Fruit fly (Drosophila melanogaster): Measurements from ENCODE around the gene gammaSnap2.

gammaSnap2 gene

dm6 chr3R:10100498-10101196 is 20.6 kb downstream of the gammaSnap2 start (continued):
- TF ChIP-seq pum (GFP tag; optimal IDR thresholded peaks at IDR 0.05): no peak
- no peak for TF ChIP-seq unc-4 (GFP tag; IDR thresholded peaks at IDR 0.05; ENCODE audit: partially characterized antibody)
- no peak for TF ChIP-seq CG13296 (GFP tag; optimal IDR thresholded peaks at IDR 0.05)
- peak; percentile 47 for TF ChIP-seq pita (GFP tag; optimal IDR thresholded peaks at IDR 0.05)
- TF ChIP-seq CG10979 (tag; optimal IDR thresholded peaks at IDR 0.05): no peak
- TF ChIP-seq Scr (GFP tag; IDR thresholded peaks at IDR 0.05; ENCODE audit: partially characterized antibody): no peak
- peak; percentile 64 for TF ChIP-seq Antp (GFP tag; optimal IDR thresholded peaks at IDR 0.05)
- peak; percentile 54 for TF ChIP-seq NFAT (GFP tag; IDR thresholded peaks at IDR 0.05)
- peak; percentile 32; the same call in 1 of the 2 replicates for TF ChIP-seq CG32772 (GFP tag; IDR thresholded peaks at IDR 0.05)
- TF ChIP-seq CG3163 (GFP tag; optimal IDR thresholded peaks at IDR 0.05): no peak
- TF ChIP-seq CG1233 (GFP tag; optimal IDR thresholded peaks at IDR 0.05): peak; percentile 14
- no peak for TF ChIP-seq disco-r (GFP tag; optimal IDR thresholded peaks at IDR 0.05)
- TF ChIP-seq Deaf1 (tag; optimal IDR thresholded peaks at IDR 0.05): no peak
- TF ChIP-seq Hr39 (optimal IDR thresholded peaks at IDR 0.05): no peak
- peak; percentile 32; the same call in 1 of the 2 replicates for TF ChIP-seq Adf1 (GFP tag; IDR thresholded peaks at IDR 0.05)
- TF ChIP-seq ap (GFP tag; IDR thresholded peaks at IDR 0.05): no peak
- TF ChIP-seq CG3281 (GFP tag; optimal IDR thresholded peaks at IDR 0.05): no peak
- TF ChIP-seq mld (GFP tag; IDR thresholded peaks at IDR 0.05; ENCODE audit: partially characterized antibody): no peak
- no peak for TF ChIP-seq Xrp1 (GFP tag; IDR thresholded peaks at IDR 0.05)
- TF ChIP-seq CG30020 (tag; optimal IDR thresholded peaks at IDR 0.05): no peak
- TF ChIP-seq Sry-β (GFP tag; optimal IDR thresholded peaks at IDR 0.05): no peak
- TF ChIP-seq CG11696 (GFP tag; IDR thresholded peaks at IDR 0.05): no peak
- TF ChIP-seq pros (GFP tag; optimal IDR thresholded peaks at IDR 0.05): no peak
- 0 out of 2 replicates have a peak, but pooled peaks have one; percentile 38 for TF ChIP-seq ato (GFP tag; IDR thresholded peaks at IDR 0.05; ENCODE audit: partially characterized antibody)
- no peak for TF ChIP-seq fd102C (GFP tag; optimal IDR thresholded peaks at IDR 0.05)
- peak; percentile 52 for TF ChIP-seq bcd (GFP tag; optimal IDR thresholded peaks at IDR 0.05)
- TF ChIP-seq HmgD (GFP tag; optimal IDR thresholded peaks at IDR 0.05): peak; percentile 27
- TF ChIP-seq fru (optimal IDR thresholded peaks at IDR 0.05): no peak
- TF ChIP-seq ham (GFP tag; IDR thresholded peaks at IDR 0.05): no peak
- peak; percentile 35; the same call in 1 of the 2 replicates for TF ChIP-seq bbx (GFP tag; IDR thresholded peaks at IDR 0.05; ENCODE audit: partially characterized antibody)
- TF ChIP-seq nerfin-1 (tag; optimal IDR thresholded peaks at IDR 0.05): no peak
- no peak for TF ChIP-seq CG6854 (GFP tag; optimal IDR thresholded peaks at IDR 0.05)
- TF ChIP-seq run (tag; optimal IDR thresholded peaks at IDR 0.05): no peak
- TF ChIP-seq pzg (GFP tag; optimal IDR thresholded peaks at IDR 0.05): peak; percentile 42
- no peak for TF ChIP-seq gt (GFP tag; IDR thresholded peaks at IDR 0.05)
- no peak for TF ChIP-seq CG12219 (GFP tag; optimal IDR thresholded peaks at IDR 0.05)
- TF ChIP-seq CG3995 (GFP tag; optimal IDR thresholded peaks at IDR 0.05): no peak
- peak; percentile 99 for TF ChIP-seq CTCF (GFP tag; optimal IDR thresholded peaks at IDR 0.05)
- 0 out of 2 replicates have a peak, but pooled peaks have one; percentile 17 for TF ChIP-seq H2.0 (GFP tag; IDR thresholded peaks at IDR 0.05)
- no peak for TF ChIP-seq Nf-YC (tag; optimal IDR thresholded peaks at IDR 0.05)
- no peak for TF ChIP-seq Hr78 (GFP tag; optimal IDR thresholded peaks at IDR 0.05)
- peak; percentile 13 to 19 for TF ChIP-seq Pdp1 (GFP tag; optimal IDR thresholded peaks at IDR 0.05)
- peak; percentile 33; the same call in 1 of the 2 replicates for TF ChIP-seq lmd (GFP tag; IDR thresholded peaks at IDR 0.05)
- TF ChIP-seq CG4328 (GFP tag; optimal IDR thresholded peaks at IDR 0.05): no peak
- no peak for TF ChIP-seq bigmax (GFP tag; optimal IDR thresholded peaks at IDR 0.05)
- TF ChIP-seq esg (GFP tag; conservative IDR thresholded peaks at IDR 0.05): no peak
- TF ChIP-seq CG9609 (GFP tag; optimal IDR thresholded peaks at IDR 0.05): no peak
- no peak for TF ChIP-seq wdn (GFP tag; IDR thresholded peaks at IDR 0.05)
- TF ChIP-seq Mrtf (GFP tag; IDR thresholded peaks at IDR 0.05): peak; percentile 60; the same call in 1 of the 3 replicates
- no peak for TF ChIP-seq CG2875 (GFP tag; optimal IDR thresholded peaks at IDR 0.05)

Data from whole organism, embryonic.